Worm (Caenorhabditis elegans) whole organism, late embryonic: ENCODE data around the gene str-135.

Source experiments
- C08G9.2 ChIP-seq: sonication (generic microtip); optimal IDR thresholded peaks from 2 replicates; lab custom pipeline; 2016; ENCODE audit warnings: mild to moderate bottlenecking, missing genetic modification characterization, moderate library complexity, missing compliant biosample characterization
- C38D4.7 ChIP-seq: fragments of 200-800 bp; sonication (Bioruptor generic); optimal IDR thresholded peaks from 2 replicates; lab custom pipeline; 2018; ENCODE audit warnings: mild to moderate bottlenecking, missing genetic modification characterization, moderate library complexity, missing compliant biosample characterization
- K02D7.2 ChIP-seq: sonication (generic microtip); optimal IDR thresholded peaks from 2 replicates; lab custom pipeline; 2017; ENCODE audit warnings: mild to moderate bottlenecking, missing genetic modification characterization, missing compliant biosample characterization
- K09A11.1 ChIP-seq: sonication (generic microtip); optimal IDR thresholded peaks from 2 replicates; lab custom pipeline; 2017; ENCODE audit warnings: antibody characterized with exemption, mild to moderate bottlenecking, missing genetic modification characterization, missing compliant biosample characterization; ENCODE audit not compliant: insufficient read depth
- T23F11.4 ChIP-seq: fragments of 200-800 bp; sonication (Bioruptor generic); optimal IDR thresholded peaks from 2 replicates; lab custom pipeline; 2018; ENCODE audit warnings: mild to moderate bottlenecking, missing genetic modification characterization, missing compliant biosample characterization
- Y22D7AL.16 ChIP-seq: sonication (generic microtip); optimal IDR thresholded peaks from 2 replicates; lab custom pipeline; 2016; ENCODE audit warnings: missing genetic modification characterization, missing compliant biosample characterization
- ceh-14 ChIP-seq: sonication (generic microtip); optimal IDR thresholded peaks from 2 replicates; lab custom pipeline; 2016; ENCODE audit warnings: missing genotype, missing genetic modification characterization, missing compliant biosample characterization
- ceh-18 ChIP-seq: sonication (generic microtip); optimal IDR thresholded peaks from 2 replicates; lab custom pipeline; 2016; ENCODE audit warnings: missing genetic modification characterization, missing compliant biosample characterization
- ceh-19 ChIP-seq: fragments of 200-800 bp; sonication (Bioruptor generic); optimal IDR thresholded peaks from 2 replicates; lab custom pipeline; 2018; ENCODE audit warnings: mild to moderate bottlenecking, missing genetic modification characterization, missing compliant biosample characterization
- ceh-31 ChIP-seq: sonication (generic microtip); optimal IDR thresholded peaks from 2 replicates; lab custom pipeline; 2016; ENCODE audit warnings: missing genetic modification characterization, missing compliant biosample characterization
- ceh-45 ChIP-seq: fragments of 200-800 bp; sonication (Bioruptor generic); IDR thresholded peaks from 2 replicates; pipeline ENCODE4 v1.3.6; 2022; ENCODE audit warnings: missing genetic modification reagents, missing genetic modification characterization, missing compliant biosample characterization
- ceh-48 ChIP-seq: sonication (generic microtip); optimal IDR thresholded peaks from 2 replicates; lab custom pipeline; 2016; ENCODE audit warnings: missing genetic modification characterization, inconsistent platforms, missing compliant biosample characterization
- che-1 ChIP-seq: sonication (generic microtip); optimal IDR thresholded peaks from 2 replicates; lab custom pipeline; 2016; ENCODE audit warnings: mild to moderate bottlenecking, missing genetic modification characterization, missing compliant biosample characterization
- dmd-4 ChIP-seq: sonication (generic microtip); optimal IDR thresholded peaks from 2 replicates; lab custom pipeline; 2016; ENCODE audit warnings: borderline replicate concordance, missing genetic modification characterization, missing compliant biosample characterization
- dve-1 ChIP-seq: sonication (generic microtip); optimal IDR thresholded peaks from 2 replicates; lab custom pipeline; 2017; ENCODE audit warnings: antibody characterized with exemption, mild to moderate bottlenecking, missing genetic modification characterization, missing compliant biosample characterization
- elt-4 ChIP-seq: sonication (generic microtip); optimal IDR thresholded peaks from 2 replicates; lab custom pipeline; 2016; ENCODE audit warnings: missing genetic modification characterization, missing compliant biosample characterization
- eyg-1 ChIP-seq: sonication (generic microtip); optimal IDR thresholded peaks from 2 replicates; lab custom pipeline; 2016; ENCODE audit warnings: missing genotype, missing genetic modification characterization, missing compliant biosample characterization
- fax-1 ChIP-seq: sonication (generic microtip); optimal IDR thresholded peaks from 2 replicates; lab custom pipeline; 2016; ENCODE audit warnings: missing genotype, missing genetic modification characterization, missing compliant biosample characterization
- fkh-10 ChIP-seq: fragments of 150-350 bp; optimal IDR thresholded peaks from 2 replicates; lab custom pipeline; 2014; ENCODE audit warnings: missing biosample characterization, missing genetic modification reagents, missing genetic modification characterization
- gmeb-2 ChIP-seq: sonication (generic microtip); optimal IDR thresholded peaks from 2 replicates; lab custom pipeline; 2016; ENCODE audit warnings: missing genetic modification characterization, inconsistent platforms, missing compliant biosample characterization
- hlh-13 ChIP-seq: fragments of 200-800 bp; sonication (Bioruptor generic); optimal IDR thresholded peaks from 2 replicates; lab custom pipeline; 2018; ENCODE audit warnings: mild to moderate bottlenecking, missing genetic modification characterization, missing compliant biosample characterization
- hlh-15 ChIP-seq: sonication (generic microtip); optimal IDR thresholded peaks from 2 replicates; lab custom pipeline; 2016; ENCODE audit warnings: missing genetic modification characterization, missing compliant biosample characterization
- hlh-8 ChIP-seq: sonication (generic microtip); optimal IDR thresholded peaks from 2 replicates; lab custom pipeline; 2016; ENCODE audit warnings: missing genotype, missing genetic modification characterization, missing compliant biosample characterization
- lim-6 ChIP-seq: sonication (generic microtip); optimal IDR thresholded peaks from 2 replicates; lab custom pipeline; 2016; ENCODE audit warnings: missing genetic modification characterization, missing compliant biosample characterization
- madf-2 ChIP-seq: sonication (generic microtip); optimal IDR thresholded peaks from 2 replicates; lab custom pipeline; 2017; ENCODE audit warnings: missing genetic modification characterization, missing compliant biosample characterization
- mec-3 ChIP-seq: sonication (generic microtip); optimal IDR thresholded peaks from 2 replicates; lab custom pipeline; 2016; ENCODE audit warnings: borderline replicate concordance, missing genetic modification characterization, missing compliant biosample characterization
- nhr-11 ChIP-seq: fragments of 150-350 bp; optimal IDR thresholded peaks from 2 replicates; lab custom pipeline; 2014; ENCODE audit warnings: missing biosample characterization, missing genetic modification characterization
- nhr-232 ChIP-seq: sonication (generic microtip); optimal IDR thresholded peaks from 2 replicates; lab custom pipeline; 2016; ENCODE audit warnings: missing genetic modification characterization, missing compliant biosample characterization
- npax-4 ChIP-seq: sonication (generic microtip); optimal IDR thresholded peaks from 2 replicates; lab custom pipeline; 2016; ENCODE audit warnings: missing genetic modification characterization, missing compliant biosample characterization
- pat-9 ChIP-seq: fragments of 200-800 bp; sonication (Bioruptor generic); optimal IDR thresholded peaks from 2 replicates; lab custom pipeline; 2018; ENCODE audit warnings: mild to moderate bottlenecking, missing genetic modification characterization, moderate library complexity, missing compliant biosample characterization
- pqm-1 ChIP-seq: sonication (generic microtip); optimal IDR thresholded peaks from 2 replicates; lab custom pipeline; 2016; ENCODE audit warnings: missing genetic modification characterization, missing compliant biosample characterization
- rnt-1 ChIP-seq: sonication (generic microtip); optimal IDR thresholded peaks from 2 replicates; lab custom pipeline; 2016; ENCODE audit warnings: missing genetic modification characterization, missing compliant biosample characterization
- sdc-2 ChIP-seq: sonication (generic microtip); optimal IDR thresholded peaks from 2 replicates; lab custom pipeline; 2016; ENCODE audit warnings: missing genotype, missing genetic modification characterization, missing compliant biosample characterization
- sox-2 ChIP-seq: fragments of 200-800 bp; sonication (Bioruptor generic); IDR thresholded peaks from 2 replicates; pipeline ENCODE4 v1.3.6; 2022; ENCODE audit warnings: missing genetic modification reagents, missing genetic modification characterization, missing compliant biosample characterization
- tbx-7 ChIP-seq: sonication (generic microtip); optimal IDR thresholded peaks from 2 replicates; lab custom pipeline; 2016; ENCODE audit warnings: missing genotype, missing genetic modification characterization, missing compliant biosample characterization
- ttx-3 ChIP-seq: sonication (generic microtip); optimal IDR thresholded peaks from 2 replicates; lab custom pipeline; 2016; ENCODE audit warnings: missing genetic modification reagents, missing genetic modification characterization, missing compliant biosample characterization
- unc-42 ChIP-seq: sonication (generic microtip); optimal IDR thresholded peaks from 2 replicates; lab custom pipeline; 2016; ENCODE audit warnings: missing genotype, missing genetic modification characterization, missing compliant biosample characterization
- unc-55 ChIP-seq: sonication (generic microtip); optimal IDR thresholded peaks from 2 replicates; lab custom pipeline; 2017; ENCODE audit warnings: missing biosample characterization, missing genetic modification reagents, missing genetic modification characterization
- zip-5 ChIP-seq: sonication (generic microtip); optimal IDR thresholded peaks from 2 replicates; lab custom pipeline; 2016; ENCODE audit warnings: missing genetic modification characterization, missing compliant biosample characterization
- ztf-16 ChIP-seq: sonication (generic microtip); optimal IDR thresholded peaks from 2 replicates; lab custom pipeline; 2017; ENCODE audit warnings: missing genetic modification characterization, missing compliant biosample characterization

Gene str-135

DNA sequence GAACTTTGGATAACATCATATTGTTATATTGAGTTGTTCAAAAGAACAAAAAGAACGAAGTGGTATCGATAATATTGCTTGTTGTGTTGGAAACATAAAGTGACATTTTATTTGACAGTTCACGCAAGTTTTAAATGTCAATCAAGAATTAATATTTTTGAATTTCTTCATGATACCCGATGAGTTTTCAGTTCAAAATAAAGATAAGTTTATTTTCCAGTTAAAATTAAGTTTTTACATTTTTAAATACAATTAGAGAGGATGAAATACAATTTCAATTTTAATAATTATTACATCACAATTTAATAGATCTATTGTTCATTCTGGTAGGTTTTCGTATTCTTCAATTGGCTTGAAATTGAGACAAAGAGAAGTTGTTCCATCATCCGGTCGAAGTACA, 16.8 kb upstream of the str-135 start, which contains the start of gene W02D7.4:
W02D7.4 (minus strand) TSS at position 101 of the 400 bp plus-strand sequence.
- TF ChIP-seq dmd-4 (no peak), pat-9 (tag; lab: Kevin White, UChicago) (no peak), fkh-10 (GFP tag; lab: Kevin White, UChicago) (no peak), madf-2 (tag; lab: Kevin White, UChicago) (no peak), tbx-7 (tag; lab: Kevin White, UChicago) (no peak), nhr-232 (tag; lab: Kevin White, UChicago) (no peak), rnt-1 (no peak), che-1 (tag; lab: Kevin White, UChicago) (no peak), hlh-8 (tag; lab: Kevin White, UChicago) (no peak), ceh-45 (GFP tag; lab: Robert Waterston, UW) (no peak), hlh-13 (GFP tag; lab: Kevin White, UChicago) (no peak), ceh-14 (tag; lab: Kevin White, UChicago) (no peak), pqm-1 (no peak), ceh-31 (tag; lab: Kevin White, UChicago) (no peak), C38D4.7 (GFP tag; lab: Kevin White, UChicago) (no peak)

DNA sequence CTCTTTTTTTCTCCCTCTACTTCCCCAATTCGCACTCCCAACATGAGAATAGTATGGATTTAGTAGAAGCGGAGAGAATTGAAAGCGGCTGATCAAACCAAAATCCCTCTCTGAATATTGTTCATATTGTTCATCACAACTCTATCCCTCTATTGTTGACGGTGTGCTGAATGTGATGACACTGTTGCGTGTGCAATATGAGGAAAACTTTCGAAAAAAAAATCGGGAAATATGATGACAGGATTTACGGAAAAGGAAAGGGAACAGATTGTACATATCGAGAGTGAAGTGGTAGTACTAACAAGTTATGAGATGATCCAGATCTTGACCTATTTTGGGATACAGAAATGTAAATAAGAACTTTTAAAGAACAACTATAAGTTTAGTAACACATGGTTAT, 15.2 kb upstream of the str-135 start, which contains the start of gene smex-1:
smex-1 (minus strand) TSS at position 101 of the 400 bp plus-strand sequence.
- TF ChIP-seq ceh-19, result no peak
- no peak for TF ChIP-seq unc-42 (tag; lab: Kevin White, UChicago)
- TF ChIP-seq ttx-3 (tag; lab: Kevin White, UChicago), result no peak

DNA sequence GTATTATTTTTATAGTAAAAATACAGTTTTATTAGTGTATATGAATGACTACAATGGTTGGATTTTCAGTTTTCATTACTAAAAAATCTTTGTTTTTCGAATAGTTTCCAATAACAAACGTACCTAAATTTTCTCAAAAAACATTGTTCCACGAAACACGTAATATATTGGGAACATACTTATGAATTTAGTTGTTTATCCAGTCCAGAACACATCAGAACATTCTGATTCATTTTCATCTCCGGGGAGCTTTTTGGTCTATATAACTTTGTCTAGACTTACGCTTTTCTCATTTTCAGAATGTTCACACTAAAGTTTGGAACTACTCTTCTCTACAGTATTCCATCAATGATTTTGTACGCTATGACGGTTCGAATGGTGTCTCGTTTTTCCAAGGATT, 11.1 kb upstream of the str-135 start, which contains the start of gene srg-33:
srg-33 (plus strand) TSS at position 301 of the 400 bp plus-strand sequence.
- TF ChIP-seq gmeb-2 (tag; lab: Kevin White, UChicago), result no peak
- TF ChIP-seq rnt-1, result no peak
- no peak for TF ChIP-seq nhr-232 (tag; lab: Kevin White, UChicago)
- TF ChIP-seq K02D7.2 (tag; lab: Kevin White, UChicago), result no peak
- TF ChIP-seq, all 69 proteins: peak for 0

- TF ChIP-seq sox-2 (no peak), hlh-13 (GFP tag; lab: Kevin White, UChicago) (no peak), npax-4 (tag; lab: Kevin White, UChicago) (no peak), dmd-4 (no peak), pqm-1 (no peak), dve-1 (tag; lab: Kevin White, UChicago) (no peak), unc-55 (no peak), K09A11.1 (tag; lab: Kevin White, UChicago) (no peak), C08G9.2 (tag; lab: Kevin White, UChicago) (no peak), fax-1 (tag; lab: Kevin White, UChicago) (no peak), rnt-1 (no peak)
These were observed 7.6 kb upstream of the str-135 start for ce11 chrV:8288125-8288806.

ce11 chrV:8285455-8285854, 4.8 kb upstream of the str-135 start:
- TF ChIP-seq nhr-232 (tag; lab: Kevin White, UChicago), result no peak

ce11 chrV:8284800-8285199, 4.1 kb upstream of the str-135 start, which contains the start of gene slc-17.5:
slc-17.5 (minus strand) TSS chrV:8284900.
- TF ChIP-seq zip-5 (tag; lab: Kevin White, UChicago) (no peak), ceh-18 (tag; lab: Kevin White, UChicago) (no peak), lim-6 (tag; lab: Kevin White, UChicago) (no peak), sdc-2 (tag; lab: Kevin White, UChicago) (no peak), nhr-11 (tag; lab: Kevin White, UChicago) (no peak), nhr-232 (tag; lab: Kevin White, UChicago) (no peak), Y22D7AL.16 (tag; lab: Kevin White, UChicago) (no peak), mec-3 (no peak), pqm-1 (no peak), dmd-4 (no peak), hlh-15 (no peak), unc-55 (no peak), ceh-48 (no peak), T23F11.4 (no peak), sox-2 (no peak), elt-4 (no peak), eyg-1 (tag; lab: Kevin White, UChicago) (no peak), ztf-16 (tag; lab: Kevin White, UChicago) (no peak)
